Worm (Caenorhabditis elegans) whole organism, L3 larva: ENCODE results near the gene mrpl-35.

Source experiments
- aly-2 ChIP-seq: fragments of 150-350 bp; optimal IDR thresholded peaks from 2 replicates; lab custom pipeline; 2014; ENCODE audit warnings: missing biosample characterization, missing genetic modification characterization
- ceh-82 ChIP-seq: fragments of 150-350 bp; optimal IDR thresholded peaks from 2 replicates; lab custom pipeline; 2014; ENCODE audit warnings: missing biosample characterization, missing genetic modification characterization
- fkh-10 ChIP-seq: sonication (generic microtip); optimal IDR thresholded peaks from 2 replicates; lab custom pipeline; 2017; ENCODE audit warnings: missing biosample characterization, missing genetic modification reagents, missing genetic modification characterization
- nhr-28 ChIP-seq: fragments of 150-350 bp; optimal IDR thresholded peaks from 2 replicates; lab custom pipeline; 2014; ENCODE audit warnings: missing biosample characterization, missing genetic modification characterization

ce11 chrIII:3504239-3504638, 5.8 kb upstream of the mrpl-35 start:
- TF ChIP-seq aly-2 (tag; lab: Kevin White, UChicago) (no peak), fkh-10 (GFP tag; lab: Kevin White, UChicago) (no peak), ceh-82 (tag; lab: Kevin White, UChicago) (no peak), nhr-28 (tag; lab: Kevin White, UChicago) (no peak)
